Fruit fly (Drosophila melanogaster): ENCODE measurements around the gene CG34057.

DNA sequence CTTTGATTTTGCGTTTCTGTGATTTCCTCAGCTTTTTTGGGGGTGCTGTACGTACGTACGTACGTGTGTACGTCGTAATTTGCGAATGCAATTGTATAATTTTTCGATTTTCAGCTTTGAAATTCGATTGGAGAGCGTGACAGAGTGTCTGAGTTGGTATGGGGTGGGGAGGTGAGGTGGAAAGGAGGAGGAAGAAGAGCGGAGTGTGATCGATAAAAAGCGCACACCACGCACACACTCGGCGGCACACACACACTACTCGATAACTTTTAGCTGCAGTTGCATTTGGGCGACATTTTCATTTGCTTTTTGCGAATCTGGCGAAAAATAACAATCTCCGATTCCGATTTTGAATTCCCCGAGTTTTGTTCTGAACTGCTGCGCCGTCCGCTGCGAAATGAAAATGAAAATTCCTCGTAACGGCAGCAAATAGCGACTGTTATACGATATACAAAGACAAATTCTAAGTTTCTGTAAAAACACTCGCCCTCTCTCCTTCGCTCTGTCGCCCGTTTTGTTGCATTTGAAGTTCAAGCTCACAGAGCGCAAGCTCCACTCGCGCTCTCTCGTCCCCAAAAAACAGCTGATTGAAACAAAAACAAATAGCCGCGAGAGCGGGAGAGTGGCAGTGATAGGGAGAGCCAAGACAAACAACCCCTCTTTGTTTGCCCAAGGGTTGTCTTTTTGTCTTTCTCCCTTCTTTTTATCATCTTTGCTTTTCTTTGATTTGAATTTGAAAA, 15.5 kb upstream of the CG34057 start, which contains the start of gene CG13907:
- TF ChIP-seq Eip78C (GFP tag) (no peak), fd59A (GFP tag; optimal IDR thresholded peaks at IDR 0.05) (no peak), fd85E (GFP tag; optimal IDR thresholded peaks at IDR 0.05) (no peak)
